Worm (Caenorhabditis elegans): Measurements from ENCODE around the gene tir-1.

ce11 chrIII:3926801-3927200, 25.4 kb upstream of the tir-1 start:
- no peak for TF ChIP-seq F13C5.2 (tag; optimal IDR thresholded peaks at IDR 0.05)
- TF ChIP-seq ama-1 (optimal IDR thresholded peaks at IDR 0.05): no peak
- no peak for TF ChIP-seq tbx-37 (GFP tag; conservative IDR thresholded peaks at IDR 0.05)
- TF ChIP-seq pes-1 (GFP tag; IDR thresholded peaks at IDR 0.05): no peak
- TF ChIP-seq tbx-11 (GFP tag; IDR thresholded peaks at IDR 0.05): no peak
- TF ChIP-seq hmbx-1 (tag; optimal IDR thresholded peaks at IDR 0.05): no peak
- TF ChIP-seq aly-1 (tag; optimal IDR thresholded peaks at IDR 0.05): no peak
- no peak for TF ChIP-seq flt-1 (GFP tag; IDR thresholded peaks at IDR 0.05)
- TF ChIP-seq sea-1 (GFP tag; conservative IDR thresholded peaks at IDR 0.05): no peak

Measured in whole organism, early embryonic.